Fruit fly (Drosophila melanogaster) whole organism, embryonic: ENCODE results near the gene Mrm2.

Source experiments
- CG10462 ChIP-seq: fragments of 200-800 bp; sonication (Bioruptor generic); optimal IDR thresholded peaks from 2 replicates; lab custom pipeline; 2016; ENCODE audit warnings: missing biosample characterization, missing genetic modification characterization
- CG12744 ChIP-seq: fragments of 200-800 bp; sonication (Bioruptor generic); optimal IDR thresholded peaks from 2 replicates; lab custom pipeline; 2016; ENCODE audit warnings: missing biosample characterization, missing genetic modification characterization
- CG13287 ChIP-seq: fragments of 200-800 bp; sonication (Bioruptor generic); IDR thresholded peaks from 2 replicates; pipeline ENCODE4 v1.3.6; 2022; ENCODE audit warnings: missing biosample characterization, missing genetic modification characterization; ENCODE audit not compliant: partially characterized antibody
- CG14667 ChIP-seq: fragments of 200-800 bp; sonication (Bioruptor generic); IDR thresholded peaks from 2 replicates; pipeline ENCODE4 v1.3.6; 2022; ENCODE audit warnings: missing biosample characterization, missing genetic modification characterization
- CG15011 ChIP-seq: fragments of 200-800 bp; sonication (Bioruptor generic); optimal IDR thresholded peaks from 3 replicates; lab custom pipeline; 2018; ENCODE audit warnings: missing biosample characterization, mild to moderate bottlenecking, missing genetic modification characterization
- CG18262 ChIP-seq: fragments of 200-800 bp; optimal IDR thresholded peaks from 3 replicates; lab custom pipeline; 2019; ENCODE audit warnings: missing biosample characterization, mild to moderate bottlenecking, missing genetic modification characterization, moderate library complexity
- CG30020 ChIP-seq: fragments of 200-800 bp; optimal IDR thresholded peaks from 2 replicates; lab custom pipeline; 2019; ENCODE audit warnings: missing biosample characterization, mild to moderate bottlenecking, missing genetic modification characterization, moderate library complexity
- CG33213 ChIP-seq: fragments of 200-800 bp; sonication (Bioruptor generic); optimal IDR thresholded peaks from 3 replicates; lab custom pipeline; 2016; ENCODE audit warnings: missing biosample characterization, missing genetic modification characterization
- CG4328 ChIP-seq: fragments of 200-800 bp; sonication (Bioruptor generic); optimal IDR thresholded peaks from 3 replicates; lab custom pipeline; 2017; ENCODE audit warnings: missing biosample characterization, missing genetic modification reagents, missing genetic modification characterization
- CG4404 ChIP-seq: fragments of 200-800 bp; sonication (Bioruptor generic); IDR thresholded peaks from 2 replicates; pipeline ENCODE4 v1.3.6; 2022; ENCODE audit warnings: missing biosample characterization, missing genetic modification characterization
- CG4424 ChIP-seq: fragments of 200-800 bp; sonication (Bioruptor generic); optimal IDR thresholded peaks from 3 replicates; lab custom pipeline; 2016; ENCODE audit warnings: missing biosample characterization, missing genetic modification characterization
- CG4617 ChIP-seq: fragments of 200-800 bp; sonication (Bioruptor generic); optimal IDR thresholded peaks from 3 replicates; lab custom pipeline; 2016; ENCODE audit warnings: missing biosample characterization, missing genetic modification characterization, borderline replicate concordance
- CG4707 ChIP-seq: fragments of 200-800 bp; sonication (Bioruptor generic); optimal IDR thresholded peaks from 2 replicates; lab custom pipeline; 2018; ENCODE audit warnings: missing biosample characterization, mild to moderate bottlenecking, missing genetic modification characterization, moderate library complexity
- CG4854 ChIP-seq: fragments of 200-800 bp; sonication (Bioruptor generic); optimal IDR thresholded peaks from 2 replicates; lab custom pipeline; 2016; ENCODE audit warnings: missing biosample characterization, missing genetic modification characterization, inconsistent platforms
- CG5953 ChIP-seq: fragments of 200-800 bp; sonication (Bioruptor generic); IDR thresholded peaks from 2 replicates; pipeline ENCODE4 v1.3.6; 2022; ENCODE audit warnings: missing biosample characterization, missing genetic modification characterization
- CG6765 ChIP-seq: fragments of 200-800 bp; sonication (Bioruptor generic); optimal IDR thresholded peaks from 3 replicates; lab custom pipeline; 2017; ENCODE audit warnings: missing biosample characterization, mild to moderate bottlenecking, missing genetic modification characterization
- CG7556 ChIP-seq: fragments of 200-800 bp; sonication (Bioruptor generic); optimal IDR thresholded peaks from 2 replicates; lab custom pipeline; 2017; ENCODE audit warnings: missing biosample characterization, mild to moderate bottlenecking, missing genetic modification characterization
- CG7987 ChIP-seq: fragments of 200-800 bp; sonication (Bioruptor generic); optimal IDR thresholded peaks from 2 replicates; lab custom pipeline; 2018; ENCODE audit warnings: missing biosample characterization, mild to moderate bottlenecking, missing genetic modification characterization, moderate library complexity
- CG8478 ChIP-seq: fragments of >200 bp; optimal IDR thresholded peaks from 2 replicates; lab custom pipeline; 2018
- CG9797 ChIP-seq: fragments of 200-800 bp; sonication (Bioruptor generic); optimal IDR thresholded peaks from 3 replicates; lab custom pipeline; 2018; ENCODE audit warnings: missing biosample characterization, mild to moderate bottlenecking, missing genetic modification characterization
- CG9876 ChIP-seq: fragments of 200-800 bp; sonication (Bioruptor generic); optimal IDR thresholded peaks from 2 replicates; lab custom pipeline; 2016; ENCODE audit warnings: missing biosample characterization, missing genetic modification characterization
- CrebB ChIP-seq: fragments of 200-800 bp; sonication (Bioruptor generic); optimal IDR thresholded peaks from 3 replicates; lab custom pipeline; 2018; ENCODE audit warnings: missing biosample characterization, mild to moderate bottlenecking, missing genetic modification characterization
- Dad ChIP-seq: fragments of 200-800 bp; sonication (Bioruptor generic); optimal IDR thresholded peaks from 3 replicates; lab custom pipeline; 2016; ENCODE audit warnings: missing biosample characterization, missing genetic modification characterization
- Dfd ChIP-seq, 2 experiments: fragments of >200 bp; optimal IDR thresholded peaks; 2 replicates each; lab custom pipeline; 2017; ENCODE audit warnings: missing biosample characterization in 2 of 2, missing genetic modification characterization in 2 of 2
- Dip2 ChIP-seq: fragments of 200-800 bp; sonication (Bioruptor generic); IDR thresholded peaks from 2 replicates; pipeline ENCODE4 v1.3.6; 2022; ENCODE audit warnings: missing biosample characterization, missing genetic modification characterization
- E2f1 ChIP-seq: fragments of 200-800 bp; sonication (Bioruptor generic); IDR thresholded peaks from 2 replicates; pipeline ENCODE4 v1.3.6; 2022; ENCODE audit warnings: missing biosample characterization, missing genetic modification characterization
- Fer3 ChIP-seq: fragments of 200-800 bp; sonication (Bioruptor generic); optimal IDR thresholded peaks from 2 replicates; lab custom pipeline; 2018; ENCODE audit warnings: missing biosample characterization, mild to moderate bottlenecking, missing genetic modification characterization, moderate library complexity
- HHEX ChIP-seq: fragments of 200-800 bp; sonication (Bioruptor generic); optimal IDR thresholded peaks from 3 replicates; lab custom pipeline; 2017; ENCODE audit warnings: missing biosample characterization, mild to moderate bottlenecking, missing genetic modification characterization, missing genetic modification reagents
- HmgZ ChIP-seq: fragments of 200-800 bp; sonication (Bioruptor generic); optimal IDR thresholded peaks from 2 replicates; lab custom pipeline; 2018; ENCODE audit warnings: missing biosample characterization, mild to moderate bottlenecking, missing genetic modification characterization
- Hmr ChIP-seq: fragments of 200-800 bp; sonication (Bioruptor generic); optimal IDR thresholded peaks from 3 replicates; lab custom pipeline; 2017; ENCODE audit warnings: mild to moderate bottlenecking, missing biosample characterization, missing genetic modification reagents, missing genetic modification characterization
- Rfx ChIP-seq: fragments of 200-800 bp; sonication (Bioruptor generic); IDR thresholded peaks from 2 replicates; pipeline ENCODE4 v1.3.6; 2022; ENCODE audit warnings: missing biosample characterization, missing genetic modification characterization
- Sox102F ChIP-seq: fragments of 200-800 bp; sonication (Bioruptor generic); optimal IDR thresholded peaks from 2 replicates; lab custom pipeline; 2018; ENCODE audit warnings: missing biosample characterization, mild to moderate bottlenecking, missing genetic modification characterization, moderate library complexity
- Vsx1 ChIP-seq: fragments of 200-800 bp; sonication (Bioruptor generic); optimal IDR thresholded peaks from 2 replicates; lab custom pipeline; 2017; ENCODE audit warnings: missing biosample characterization, mild to moderate bottlenecking, missing genetic modification characterization, missing genetic modification reagents
- bbx ChIP-seq: fragments of 200-800 bp; sonication (Bioruptor generic); IDR thresholded peaks from 2 replicates; pipeline ENCODE4 v1.3.6; 2022; ENCODE audit warnings: missing biosample characterization, missing genetic modification characterization; ENCODE audit not compliant: partially characterized antibody
- br ChIP-seq: fragments of >200 bp; optimal IDR thresholded peaks from 2 replicates; lab custom pipeline; 2017
- cwo ChIP-seq: fragments of 200-800 bp; sonication (Bioruptor generic); optimal IDR thresholded peaks from 3 replicates; lab custom pipeline; 2017; ENCODE audit warnings: missing biosample characterization, missing genetic modification characterization, mild to moderate bottlenecking, moderate library complexity, missing genetic modification reagents
- dan ChIP-seq: fragments of 200-800 bp; sonication (Bioruptor generic); IDR thresholded peaks from 2 replicates; pipeline ENCODE4 v1.3.6; 2022; ENCODE audit warnings: missing biosample characterization, missing genetic modification characterization
- dati ChIP-seq: fragments of 200-800 bp; sonication (Bioruptor generic); IDR thresholded peaks from 2 replicates; pipeline ENCODE4 v1.3.6; 2022; ENCODE audit warnings: missing biosample characterization, missing genetic modification characterization
- ems ChIP-seq: fragments of 200-800 bp; sonication (Bioruptor generic); optimal IDR thresholded peaks from 3 replicates; lab custom pipeline; 2016; ENCODE audit warnings: missing biosample characterization, missing genetic modification characterization
- fru ChIP-seq: fragments of >200 bp; optimal IDR thresholded peaks from 2 replicates; lab custom pipeline; 2017
- fu2 ChIP-seq: fragments of 200-800 bp; sonication (Bioruptor generic); optimal IDR thresholded peaks from 2 replicates; lab custom pipeline; 2016; ENCODE audit warnings: missing biosample characterization, missing genetic modification characterization
- inv ChIP-seq: fragments of 200-800 bp; sonication (Bioruptor generic); IDR thresholded peaks from 2 replicates; pipeline ENCODE4 v1.3.6; 2022; ENCODE audit warnings: missing biosample characterization, missing genetic modification characterization; ENCODE audit not compliant: partially characterized antibody
- kni ChIP-seq: fragments of 200-800 bp; sonication (Bioruptor generic); optimal IDR thresholded peaks from 3 replicates; lab custom pipeline; 2017; ENCODE audit warnings: mild to moderate bottlenecking, missing biosample characterization, missing genetic modification reagents, missing genetic modification characterization
- lbe ChIP-seq: fragments of 200-800 bp; sonication (Bioruptor generic); optimal IDR thresholded peaks from 2 replicates; lab custom pipeline; 2016; ENCODE audit warnings: missing biosample characterization, mild to moderate bottlenecking, missing genetic modification characterization
- luna ChIP-seq: fragments of 200-800 bp; sonication (Bioruptor generic); optimal IDR thresholded peaks from 2 replicates; lab custom pipeline; 2016; ENCODE audit warnings: missing biosample characterization, missing genetic modification characterization
- onecut ChIP-seq: fragments of 200-800 bp; sonication (Bioruptor generic); IDR thresholded peaks from 2 replicates; pipeline ENCODE4 v1.3.6; 2022; ENCODE audit warnings: missing biosample characterization, missing genetic modification characterization
- sd ChIP-seq: fragments of 200-800 bp; sonication (Bioruptor generic); optimal IDR thresholded peaks from 3 replicates; lab custom pipeline; 2018; ENCODE audit warnings: missing biosample characterization, mild to moderate bottlenecking, missing genetic modification characterization, moderate library complexity
- sens-2 ChIP-seq: fragments of 200-800 bp; sonication (Bioruptor generic); IDR thresholded peaks from 2 replicates; pipeline ENCODE4 v1.3.6; 2022; ENCODE audit warnings: missing biosample characterization, missing genetic modification characterization
- shn ChIP-seq: fragments of 200-800 bp; sonication (Bioruptor generic); optimal IDR thresholded peaks from 3 replicates; lab custom pipeline; 2016; ENCODE audit warnings: missing biosample characterization, missing genetic modification characterization
- unc-4 ChIP-seq: fragments of 200-800 bp; sonication (Bioruptor generic); IDR thresholded peaks from 2 replicates; pipeline ENCODE4 v1.3.6; 2022; ENCODE audit warnings: missing biosample characterization, missing genetic modification characterization; ENCODE audit not compliant: partially characterized antibody

The Mrm2 gene

dm6 chr3R:19846870-19847590 lies 14.4 kb upstream of the Mrm2 start, which contains the start of gene MICU3 (continued):
- peak; percentile 54 for TF ChIP-seq Dad (GFP tag; lab: Kevin White, UChicago)
- no peak for TF ChIP-seq CG18262 (tag; lab: Kevin White, UChicago)
- TF ChIP-seq onecut (GFP tag; lab: Robert Waterston, UW): no peak
- TF ChIP-seq CG4854 (GFP tag; lab: Kevin White, UChicago): peak; percentile 54
- no peak for TF ChIP-seq CG15011 (GFP tag; lab: Kevin White, UChicago)
- TF ChIP-seq lbe (GFP tag; lab: Kevin White, UChicago): no peak
- TF ChIP-seq HHEX: peak; percentile 18
- TF ChIP-seq bbx: peak; percentile 42; the same call in 1 of the 2 replicates
- no peak for TF ChIP-seq CG4707 (GFP tag; lab: Kevin White, UChicago)
- TF ChIP-seq unc-4 (GFP tag; lab: Robert Waterston, UW): peak; percentile 78
- no peak for TF ChIP-seq CG9797 (GFP tag; lab: Kevin White, UChicago)
- TF ChIP-seq cwo: peak; percentile 16
- TF ChIP-seq CG30020 (tag; lab: Kevin White, UChicago): no peak
- TF ChIP-seq CG12744: peak; percentile 28
- peak; percentile 5 for TF ChIP-seq CG10462 (GFP tag; lab: Kevin White, UChicago)
- peak; percentile 83 for TF ChIP-seq Rfx
- no peak for TF ChIP-seq fru (lab: Kevin White, UChicago)
- TF ChIP-seq CG8478 (lab: Kevin White, UChicago): no peak
- TF ChIP-seq kni (GFP tag; lab: Kevin White, UChicago): no peak
- peak; percentile 60 for TF ChIP-seq Sox102F (GFP tag; lab: Kevin White, UChicago)
- TF ChIP-seq sd: peak; percentile 46
- TF ChIP-seq CG4404 (GFP tag; lab: Robert Waterston, UW): peak; percentile 48; the same call in 1 of the 2 replicates
- peak; percentile 59 for TF ChIP-seq CG9876 (GFP tag; lab: Kevin White, UChicago)
- TF ChIP-seq fu2 (GFP tag; lab: Kevin White, UChicago): peak; percentile 63
- TF ChIP-seq CG4328 (GFP tag; lab: Kevin White, UChicago): no peak
- peak; percentile 49 for TF ChIP-seq CG4617 (GFP tag; lab: Kevin White, UChicago)
- peak; percentile 16 for TF ChIP-seq CG7987
- TF ChIP-seq luna (GFP tag; lab: Kevin White, UChicago): peak; percentile 49
- peak; percentile 41 for TF ChIP-seq CG7556 (GFP tag; lab: Kevin White, UChicago)
- peak; percentile 50 for TF ChIP-seq E2f1 (GFP tag; lab: Robert Waterston, UW)
- peak; percentile 30 for TF ChIP-seq Hmr (GFP tag; lab: Kevin White, UChicago)
- peak; percentile 78; the same call in 1 of the 2 replicates for TF ChIP-seq CG13287 (GFP tag; lab: Robert Waterston, UW)
- no peak for TF ChIP-seq Vsx1 (GFP tag; lab: Kevin White, UChicago)
- TF ChIP-seq CG6765 (GFP tag; lab: Kevin White, UChicago): no peak
- peak; percentile 33 for TF ChIP-seq shn (GFP tag; lab: Kevin White, UChicago)
- peak; percentile 58 for TF ChIP-seq Fer3
- TF ChIP-seq dati (GFP tag; lab: Robert Waterston, UW): no peak
- TF ChIP-seq HmgZ: peak; percentile 50
- TF ChIP-seq inv: peak; percentile 69
- no peak for TF ChIP-seq br (lab: Kevin White, UChicago)
- peak; percentile 47 for TF ChIP-seq ems (GFP tag; lab: Kevin White, UChicago)
- peak; percentile 57 for TF ChIP-seq CG33213 (GFP tag; lab: Kevin White, UChicago)
- no peak for TF ChIP-seq CG14667
- 0 out of 2 replicates have a peak, but pooled peaks have one; percentile 13 for TF ChIP-seq CG5953 (GFP tag; lab: Robert Waterston, UW)
- TF ChIP-seq sens-2 (GFP tag; lab: Robert Waterston, UW): no peak
- peak; percentile 67 for TF ChIP-seq CG4424 (GFP tag; lab: Kevin White, UChicago)
- TF ChIP-seq CrebB (tag; lab: Kevin White, UChicago): no peak
- TF ChIP-seq dan (GFP tag; lab: Robert Waterston, UW): no peak
- no peak for TF ChIP-seq Dfd (GFP tag; optimal IDR thresholded peaks at IDR 0.05; lab: Kevin White, UChicago)
- no peak for TF ChIP-seq Dip2
